Worm (Caenorhabditis elegans): Measurements from ENCODE around the gene luc-7L3.

- no peak for TF ChIP-seq pha-2 (tag; optimal IDR thresholded peaks at IDR 0.05)
- TF ChIP-seq dve-1 (tag; optimal IDR thresholded peaks at IDR 0.05), result no peak
- TF ChIP-seq rnt-1 (tag; optimal IDR thresholded peaks at IDR 0.05), result no peak
- TF ChIP-seq nhr-11 (tag; optimal IDR thresholded peaks at IDR 0.05), result no peak
- no peak for TF ChIP-seq ceh-9 (tag; optimal IDR thresholded peaks at IDR 0.05)
- TF ChIP-seq tbx-7 (tag; optimal IDR thresholded peaks at IDR 0.05), result no peak
- no peak for TF ChIP-seq hlh-15 (tag; optimal IDR thresholded peaks at IDR 0.05)
- TF ChIP-seq pag-3 (tag; optimal IDR thresholded peaks at IDR 0.05; ENCODE audit: borderline replicate concordance), result no peak
- no peak for TF ChIP-seq ama-1 (optimal IDR thresholded peaks at IDR 0.05)
Measured at ce11 chrII:86794-87193, 11.0 kb downstream of the luc-7L3 start.

All from whole organism, late embryonic.